Worm (Caenorhabditis elegans): ENCODE results near the gene C24B9.3.
A peak's percentile ranks its signal among the peaks of the same experiment; 100 is the strongest.

The C24B9.3 gene

ce11 chrV:2742298-2742697 lies 30.9 kb upstream of the C24B9.3 start, which contains the start of gene srg-62:
srg-62 (minus strand) TSS chrV:2742398.
- TF ChIP-seq lin-40 (tag; optimal IDR thresholded peaks at IDR 0.05) (no peak), ztf-22 (GFP tag; optimal IDR thresholded peaks at IDR 0.05) (no peak), mxl-1 (tag; optimal IDR thresholded peaks at IDR 0.05) (no peak), bed-2 (GFP tag; IDR thresholded peaks at IDR 0.05) (no peak), nfyb-1 (GFP tag; IDR thresholded peaks at IDR 0.05) (no peak), dox-1 (GFP tag; IDR thresholded peaks at IDR 0.05) (no peak), fkh-3 (tag; optimal IDR thresholded peaks at IDR 0.05) (no peak)

ce11 chrV:2740228-2740627 lies 28.8 kb upstream of the C24B9.3 start, which contains the start of gene srg-61:
srg-61 (minus strand) TSS chrV:2740328.
- TF ChIP-seq dpl-1 (GFP tag; optimal IDR thresholded peaks at IDR 0.05) (no peak), F10E7.11 (tag; optimal IDR thresholded peaks at IDR 0.05) (no peak)

ce11 chrV:2739607-2740006 lies 28.2 kb upstream of the C24B9.3 start:
- peak; percentile 56; the same call in 1 of the 2 replicates for TF ChIP-seq lin-26 (GFP tag; IDR thresholded peaks at IDR 0.05)
- peak; percentile 80 for TF ChIP-seq snpc-4 (GFP tag; optimal IDR thresholded peaks at IDR 0.05)
- peak in 3 of 4 experiments; percentile 83 to 93 (median 92) for TF ChIP-seq snpc-4 (tag; optimal IDR thresholded peaks at IDR 0.05)
- no peak for TF ChIP-seq lin-54 (GFP tag; optimal IDR thresholded peaks at IDR 0.05)
- TF ChIP-seq F23B12.7 (tag; optimal IDR thresholded peaks at IDR 0.05; ENCODE audit: insufficient read depth): no peak
- peak; percentile 24 for TF ChIP-seq snpc-3.4 (tag; optimal IDR thresholded peaks at IDR 0.05)
- no peak for TF ChIP-seq lin-40 (tag; optimal IDR thresholded peaks at IDR 0.05)
- TF ChIP-seq lsl-1 (GFP tag; optimal IDR thresholded peaks at IDR 0.05): peak; percentile 6
- TF ChIP-seq F37B4.10 (GFP tag; IDR thresholded peaks at IDR 0.05): no peak
- TF ChIP-seq Y53G8AR.9 (GFP tag; conservative IDR thresholded peaks at IDR 0.05): no peak
- peak; percentile 82 for TF ChIP-seq snpc-1.1 (tag; optimal IDR thresholded peaks at IDR 0.05; ENCODE audit: insufficient read depth)
- peak; percentile 37; the same call in 1 of the 2 replicates for TF ChIP-seq egrh-3 (GFP tag; IDR thresholded peaks at IDR 0.05)
- no peak for TF ChIP-seq attf-3 (GFP tag; conservative IDR thresholded peaks at IDR 0.05)
- TF ChIP-seq him-1 (tag; optimal IDR thresholded peaks at IDR 0.05): no peak
- no peak for TF ChIP-seq Y67H2A.10 (GFP tag; conservative IDR thresholded peaks at IDR 0.05)

- TF ChIP-seq hlh-12 (tag; optimal IDR thresholded peaks at IDR 0.05) (no peak), egl-18 (GFP tag; IDR thresholded peaks at IDR 0.05) (no peak), lin-40 (tag; optimal IDR thresholded peaks at IDR 0.05) (no peak)
Observed at ce11 chrV:2738174-2738573, 26.8 kb upstream of the C24B9.3 start, which contains the start of gene srg-56. srg-56 (minus strand) TSS chrV:2738274.

ce11 chrV:2734360-2734759 lies 23.0 kb upstream of the C24B9.3 start, which contains the start of gene srg-57:
srg-57 (minus strand) TSS chrV:2734460.
- TF ChIP-seq Y56A3A.18 (GFP tag; IDR thresholded peaks at IDR 0.05): no peak
- no peak for TF ChIP-seq B0019.2 (GFP tag; conservative IDR thresholded peaks at IDR 0.05)
- no peak for TF ChIP-seq F39B2.1 (GFP tag; IDR thresholded peaks at IDR 0.05)
- no peak for TF ChIP-seq sdz-38 (tag; optimal IDR thresholded peaks at IDR 0.05)
- TF ChIP-seq dpff-1 (tag; optimal IDR thresholded peaks at IDR 0.05): no peak
- no peak for TF ChIP-seq F52B5.7 (tag; optimal IDR thresholded peaks at IDR 0.05)

Measured in whole organism, young adult.